Worm (Caenorhabditis elegans) whole organism, mixed stage, embryonic: ENCODE measurements around the gene srv-13.

ENCODE experiments used
- elt-1 ChIP-seq: sonication (generic microtip); optimal IDR thresholded peaks from 2 replicates; lab custom pipeline; 2017; ENCODE audit warnings: missing genetic modification characterization, mild to moderate bottlenecking, missing compliant biosample characterization, antibody characterized with exemption, moderate library complexity, borderline replicate concordance; ENCODE audit not compliant: insufficient read depth
- elt-3 ChIP-seq: fragments of 150-350 bp; optimal IDR thresholded peaks from 2 replicates; lab custom pipeline; 2014; ENCODE audit warnings: missing biosample characterization, missing genetic modification characterization
- hlh-1 ChIP-seq: fragments of 150-350 bp; optimal IDR thresholded peaks from 2 replicates; lab custom pipeline; 2014; ENCODE audit warnings: missing biosample characterization, missing genetic modification reagents, missing genetic modification characterization
- lin-32 ChIP-seq: fragments of 200-800 bp; sonication (Bioruptor generic); optimal IDR thresholded peaks from 2 replicates; lab custom pipeline; 2018; ENCODE audit warnings: mild to moderate bottlenecking, missing genetic modification characterization, missing compliant biosample characterization
- nhr-12 ChIP-seq: fragments of 150-350 bp; optimal IDR thresholded peaks from 2 replicates; lab custom pipeline; 2014; ENCODE audit warnings: missing biosample characterization, missing genetic modification characterization
- nhr-237 ChIP-seq: fragments of 150-350 bp; optimal IDR thresholded peaks from 2 replicates; lab custom pipeline; 2014; ENCODE audit warnings: missing biosample characterization, missing genetic modification characterization
- nhr-76 ChIP-seq: sonication (generic microtip); optimal IDR thresholded peaks from 2 replicates; lab custom pipeline; 2017; ENCODE audit warnings: missing biosample characterization, missing genetic modification characterization
- pha-4 ChIP-seq: fragments of 150-350 bp; optimal IDR thresholded peaks from 2 replicates; lab custom pipeline; 2018; ENCODE audit warnings: missing biosample characterization, missing genetic modification reagents, missing genetic modification characterization
- snpc-4 ChIP-seq: fragments of 150-350 bp; optimal IDR thresholded peaks from 2 replicates; lab custom pipeline; 2014; ENCODE audit warnings: missing biosample characterization, missing genetic modification characterization
- unc-62 ChIP-seq: fragments of 150-350 bp; optimal IDR thresholded peaks from 2 replicates; lab custom pipeline; 2014; ENCODE audit warnings: missing biosample characterization, missing genetic modification reagents, missing genetic modification characterization
- zip-8 ChIP-seq: fragments of 150-350 bp; optimal IDR thresholded peaks from 2 replicates; lab custom pipeline; 2014; ENCODE audit warnings: missing biosample characterization, missing genetic modification characterization
- ztf-11 ChIP-seq: fragments of 150-350 bp; optimal IDR thresholded peaks from 2 replicates; lab custom pipeline; 2014; ENCODE audit warnings: missing biosample characterization, missing genetic modification characterization

DNA sequence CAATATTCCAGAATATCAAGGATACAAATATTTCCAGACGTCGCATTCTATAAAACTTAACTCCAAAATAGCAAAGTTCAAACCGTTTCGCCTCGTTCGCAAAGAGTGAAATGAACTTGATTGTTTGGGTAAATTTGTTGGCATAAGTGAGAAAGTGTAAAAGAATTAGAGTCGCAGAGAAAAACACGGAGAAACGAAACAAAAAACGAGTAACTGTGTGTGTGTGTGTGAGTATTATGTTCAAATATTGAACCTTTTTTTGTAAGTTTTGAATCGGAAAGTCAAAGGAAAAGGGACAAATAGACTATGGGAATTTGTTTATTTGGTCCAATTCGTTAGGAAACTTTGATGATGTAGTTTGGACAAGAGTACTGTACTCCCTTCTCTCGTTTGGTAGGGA, 26.6 kb downstream of the srv-13 start, which contains the start of gene acp-7:
- TF ChIP-seq pha-4 (tag; lab: Kevin White, UChicago) (no peak), snpc-4 (no peak), lin-32 (GFP tag; lab: Kevin White, UChicago) (no peak), elt-3 (tag; lab: Kevin White, UChicago) (no peak), hlh-1 (tag; lab: Kevin White, UChicago) (no peak), zip-8 (tag; lab: Kevin White, UChicago) (no peak), nhr-76 (tag; lab: Kevin White, UChicago) (no peak), ztf-11 (tag; lab: Kevin White, UChicago) (no peak), unc-62 (no peak), elt-1 (no peak), nhr-237 (tag; lab: Kevin White, UChicago) (no peak), nhr-12 (tag; lab: Kevin White, UChicago) (no peak)
